Worm (Caenorhabditis elegans) whole organism, L3 larva: ENCODE results near the gene F28H6.7.

Source experiments
- ZK546.5 ChIP-seq: sonication (generic microtip); optimal IDR thresholded peaks from 2 replicates; lab custom pipeline; 2017; ENCODE audit warnings: missing biosample characterization, missing genetic modification characterization
- elt-2 ChIP-seq: sonication (generic microtip); optimal IDR thresholded peaks from 2 replicates; lab custom pipeline; 2016; ENCODE audit warnings: missing genetic modification reagents, mild to moderate bottlenecking, missing genetic modification characterization, missing compliant biosample characterization
- nhr-28 ChIP-seq: fragments of 150-350 bp; optimal IDR thresholded peaks from 2 replicates; lab custom pipeline; 2014; ENCODE audit warnings: missing biosample characterization, missing genetic modification characterization
- pqm-1 ChIP-seq: fragments of 150-350 bp; optimal IDR thresholded peaks from 2 replicates; lab custom pipeline; 2017; ENCODE audit warnings: missing biosample characterization, missing genetic modification characterization, inconsistent platforms
- sea-2 ChIP-seq: fragments of 150-350 bp; sonication (generic microtip); optimal IDR thresholded peaks from 4 replicates; lab custom pipeline; 2014; ENCODE audit warnings: missing biosample characterization, missing genetic modification reagents, missing genetic modification characterization
- skn-1 ChIP-seq: fragments of 150-350 bp; optimal IDR thresholded peaks from 2 replicates; lab custom pipeline; 2014; ENCODE audit warnings: missing biosample characterization, missing genetic modification characterization
- ztf-4 ChIP-seq: fragments of 150-350 bp; optimal IDR thresholded peaks from 2 replicates; lab custom pipeline; 2014; ENCODE audit warnings: missing biosample characterization, missing genetic modification characterization

ce11 chrX:14090089-14090488, 25.8 kb upstream of the F28H6.7 start, which contains the start of gene dsl-4:
- TF ChIP-seq ztf-4: no peak
- no peak for TF ChIP-seq elt-2 (tag; lab: Kevin White, UChicago)
- no peak for TF ChIP-seq sea-2 (GFP tag; lab: Kevin White, UChicago)
- TF ChIP-seq nhr-28: no peak
- TF ChIP-seq ZK546.5 (tag; lab: Kevin White, UChicago): no peak
- TF ChIP-seq skn-1: no peak
- no peak for TF ChIP-seq pqm-1 (tag; lab: Kevin White, UChicago)
